Worm (Caenorhabditis elegans): ENCODE results near the gene Y32F6A.4.

Gene Y32F6A.4

ce11 chrV:10464746-10465145, 30.9 kb upstream of the Y32F6A.4 start:
- TF ChIP-seq dpl-1 (GFP tag; optimal IDR thresholded peaks at IDR 0.05): no peak
- peak; percentile 41 for TF ChIP-seq lin-14 (GFP tag; optimal IDR thresholded peaks at IDR 0.05)
- no peak for TF ChIP-seq ceh-90 (tag; optimal IDR thresholded peaks at IDR 0.05)
- TF ChIP-seq egl-13 (tag; optimal IDR thresholded peaks at IDR 0.05): no peak
- no peak for TF ChIP-seq nhr-71 (tag; optimal IDR thresholded peaks at IDR 0.05)
- peak; percentile 33 for TF ChIP-seq fkh-8 (tag; optimal IDR thresholded peaks at IDR 0.05)
- TF ChIP-seq lin-13 (GFP tag; optimal IDR thresholded peaks at IDR 0.05): no peak
- TF ChIP-seq snpc-4 (tag; optimal IDR thresholded peaks at IDR 0.05): no peak
- no peak for TF ChIP-seq hlh-17 (GFP tag; optimal IDR thresholded peaks at IDR 0.05; ENCODE audit: borderline replicate concordance)
- no peak for TF ChIP-seq mab-9 (GFP tag; IDR thresholded peaks at IDR 0.05)
- TF ChIP-seq lsy-2 (tag; optimal IDR thresholded peaks at IDR 0.05): peak in 1 of 2 experiments; percentile 12
- TF ChIP-seq nhr-84 (tag; optimal IDR thresholded peaks at IDR 0.05): no peak

ce11 chrV:10464160-10464559, 30.3 kb upstream of the Y32F6A.4 start:
- TF ChIP-seq ceh-88 (GFP tag; IDR thresholded peaks at IDR 0.05): no peak
- TF ChIP-seq fkh-4 (tag; optimal IDR thresholded peaks at IDR 0.05; ENCODE audit: borderline replicate concordance): peak; percentile 87
- TF ChIP-seq ztf-4 (tag; optimal IDR thresholded peaks at IDR 0.05): no peak
- TF ChIP-seq hlh-4 (tag; optimal IDR thresholded peaks at IDR 0.05): no peak
- no peak for TF ChIP-seq ceh-8 (GFP tag; optimal IDR thresholded peaks at IDR 0.05)
- TF ChIP-seq pax-3 (tag; optimal IDR thresholded peaks at IDR 0.05): no peak
- TF ChIP-seq ama-1 (optimal IDR thresholded peaks at IDR 0.05): no peak
- no peak for TF ChIP-seq dpl-1 (GFP tag; optimal IDR thresholded peaks at IDR 0.05)
- no peak for TF ChIP-seq fkh-10 (GFP tag; optimal IDR thresholded peaks at IDR 0.05)
- peak; percentile 61 for TF ChIP-seq nhr-85 (tag)
- peak; percentile 96 for TF ChIP-seq dsc-1 (tag; optimal IDR thresholded peaks at IDR 0.05)
- no peak for TF ChIP-seq nhr-77 (tag; optimal IDR thresholded peaks at IDR 0.05)
- no peak for TF ChIP-seq nhr-20 (tag; optimal IDR thresholded peaks at IDR 0.05)
- TF ChIP-seq swsn-7 (tag; optimal IDR thresholded peaks at IDR 0.05): no peak
- TF ChIP-seq Y116A8C.19 (tag; optimal IDR thresholded peaks at IDR 0.05; ENCODE audit: borderline replicate concordance): no peak
- no peak for TF ChIP-seq blmp-1 (tag; optimal IDR thresholded peaks at IDR 0.05)
- TF ChIP-seq snpc-4 (tag; optimal IDR thresholded peaks at IDR 0.05): no peak

- TF ChIP-seq nhr-77 (tag; optimal IDR thresholded peaks at IDR 0.05) (no peak), jun-1 (tag; optimal IDR thresholded peaks at IDR 0.05) (no peak), nhr-85 (tag) (no peak)
Observed at ce11 chrV:10463276-10463675, 29.4 kb upstream of the Y32F6A.4 start, which contains the start of gene F22E12.3. Gene F22E12.3 (minus strand): TSS chrV:10463376.

- no peak for TF ChIP-seq pax-3 (tag; optimal IDR thresholded peaks at IDR 0.05)
- TF ChIP-seq nhr-85 (tag): peak; percentile 32
- no peak for TF ChIP-seq elt-3 (tag; optimal IDR thresholded peaks at IDR 0.05)
Observed at ce11 chrV:10462066-10462465, 28.2 kb upstream of the Y32F6A.4 start, which contains the start of gene chw-1. Gene chw-1 (plus strand): TSS chrV:10462282.

ce11 chrV:10460685-10461084, 26.8 kb upstream of the Y32F6A.4 start:
- TF ChIP-seq egl-13 (tag; optimal IDR thresholded peaks at IDR 0.05): no peak
- TF ChIP-seq nhr-20 (tag; optimal IDR thresholded peaks at IDR 0.05): peak; percentile 31
- peak; percentile 74 for TF ChIP-seq lin-14 (GFP tag; optimal IDR thresholded peaks at IDR 0.05)
- no peak for TF ChIP-seq ets-5 (GFP tag; IDR thresholded peaks at IDR 0.05)
- no peak for TF ChIP-seq lin-35 (GFP tag; optimal IDR thresholded peaks at IDR 0.05)
- no peak for TF ChIP-seq sox-4 (tag; optimal IDR thresholded peaks at IDR 0.05)
- TF ChIP-seq ceh-8 (GFP tag; optimal IDR thresholded peaks at IDR 0.05): no peak
- TF ChIP-seq fos-1 (tag; optimal IDR thresholded peaks at IDR 0.05): no peak
- no peak for TF ChIP-seq vab-15 (tag; optimal IDR thresholded peaks at IDR 0.05)
- no peak for TF ChIP-seq mdl-1 (tag; optimal IDR thresholded peaks at IDR 0.05)
- no peak for TF ChIP-seq ceh-88 (GFP tag; IDR thresholded peaks at IDR 0.05)
- TF ChIP-seq hlh-4 (tag; optimal IDR thresholded peaks at IDR 0.05): no peak
- TF ChIP-seq lin-13 (GFP tag; optimal IDR thresholded peaks at IDR 0.05): no peak
- TF ChIP-seq isw-1 (GFP tag; IDR thresholded peaks at IDR 0.05): no peak
- TF ChIP-seq hlh-17 (GFP tag; optimal IDR thresholded peaks at IDR 0.05; ENCODE audit: borderline replicate concordance): no peak
- no peak for TF ChIP-seq rnt-1 (tag; optimal IDR thresholded peaks at IDR 0.05)
- no peak for TF ChIP-seq tbx-2 (tag; optimal IDR thresholded peaks at IDR 0.05)
- TF ChIP-seq aha-1 (tag; optimal IDR thresholded peaks at IDR 0.05): no peak
- TF ChIP-seq skn-1 (tag; optimal IDR thresholded peaks at IDR 0.05): no peak
- no peak for TF ChIP-seq ztf-11 (tag; optimal IDR thresholded peaks at IDR 0.05)
- no peak for TF ChIP-seq ceh-90 (tag; optimal IDR thresholded peaks at IDR 0.05)
- TF ChIP-seq alr-1 (tag; optimal IDR thresholded peaks at IDR 0.05; ENCODE audit: borderline replicate concordance): no peak
- no peak for TF ChIP-seq nhr-28 (tag; optimal IDR thresholded peaks at IDR 0.05)
- TF ChIP-seq mep-1 (tag; optimal IDR thresholded peaks at IDR 0.05): no peak
- no peak for TF ChIP-seq unc-130 (tag; optimal IDR thresholded peaks at IDR 0.05)
